Fruit fly (Drosophila melanogaster): ENCODE data around the gene dco.

Gene dco

DNA sequence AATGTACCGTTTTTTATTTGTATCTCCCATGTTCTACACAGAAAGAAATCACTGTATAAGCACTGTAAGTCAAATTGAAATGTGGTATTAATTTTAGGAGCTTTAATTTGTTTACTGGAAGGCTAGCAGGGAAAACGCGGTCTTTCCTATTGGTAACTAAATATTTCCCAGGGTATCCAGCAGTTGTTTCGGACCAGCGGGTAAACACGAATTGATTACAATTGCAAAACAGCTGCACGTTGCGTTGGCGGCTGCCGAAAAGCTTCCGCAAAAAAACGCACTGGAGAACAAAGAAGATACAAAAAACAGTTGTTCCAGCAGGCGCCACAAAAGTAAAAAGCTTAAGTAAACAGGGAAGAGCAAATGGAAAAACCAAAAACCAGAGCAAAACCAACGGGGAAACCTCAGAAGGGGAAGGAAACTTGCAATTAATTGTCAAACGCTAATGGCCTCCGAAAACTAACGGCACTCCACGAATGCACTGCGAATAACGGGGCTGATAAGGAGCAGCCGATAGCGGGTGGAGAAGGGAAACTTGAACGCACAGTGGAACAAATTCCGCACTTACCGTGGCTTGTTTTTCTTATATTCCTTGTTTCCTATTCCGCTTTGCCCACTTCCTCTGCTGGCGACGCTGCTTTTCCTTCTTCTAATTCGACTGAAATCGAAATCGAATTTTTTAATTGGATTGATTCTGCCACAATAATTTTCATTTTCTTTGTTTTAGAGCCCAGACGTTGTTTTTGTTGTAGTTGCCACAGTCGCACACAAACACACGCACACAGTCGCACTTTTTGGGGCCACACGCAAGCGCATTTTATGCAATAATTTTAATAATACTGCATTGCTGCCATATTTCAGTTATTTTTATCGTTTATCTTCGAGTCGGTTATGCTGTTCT lies 953 bp downstream of the dco start (continued):
- TF ChIP-seq Nf-YC (tag; optimal IDR thresholded peaks at IDR 0.05) (peak; percentile 11), CG4854 (GFP tag; optimal IDR thresholded peaks at IDR 0.05) (no peak), CG30431 (GFP tag; optimal IDR thresholded peaks at IDR 0.05) (no peak), cas (GFP tag; IDR thresholded peaks at IDR 0.05) (no peak), CG17361 (GFP tag; IDR thresholded peaks at IDR 0.05) (peak; percentile 49; the same call in 1 of the 3 replicates), pum (GFP tag; optimal IDR thresholded peaks at IDR 0.05) (peak; percentile 7), ato (GFP tag; IDR thresholded peaks at IDR 0.05; ENCODE audit: partially characterized antibody) (no peak), CG7372 (GFP tag; IDR thresholded peaks at IDR 0.05) (no peak), nerfin-2 (GFP tag; IDR thresholded peaks at IDR 0.05; ENCODE audit: partially characterized antibody) (peak; percentile 32; the same call in 1 of the 2 replicates), btn (GFP tag; optimal IDR thresholded peaks at IDR 0.05) (no peak), Dad (GFP tag; optimal IDR thresholded peaks at IDR 0.05) (no peak), CG3065 (GFP tag; optimal IDR thresholded peaks at IDR 0.05) (no peak), CG16815 (GFP tag; optimal IDR thresholded peaks at IDR 0.05) (no peak), Awh (GFP tag; IDR thresholded peaks at IDR 0.05) (no peak), CG5953 (GFP tag; IDR thresholded peaks at IDR 0.05) (0 out of 2 replicates have a peak, but pooled peaks have one; percentile 32), CG4282 (GFP tag; optimal IDR thresholded peaks at IDR 0.05) (peak; percentile 74), jing (GFP tag; optimal IDR thresholded peaks at IDR 0.05) (peak; percentile 16), CG3847 (GFP tag; IDR thresholded peaks at IDR 0.05) (no peak; the same call in 1 of the 2 replicates), Lhr (GFP tag; optimal IDR thresholded peaks at IDR 0.05) (no peak), yki (optimal IDR thresholded peaks at IDR 0.05) (no peak), pho (GFP tag; optimal IDR thresholded peaks at IDR 0.05) (peak; percentile 47), CG13894 (tag; optimal IDR thresholded peaks at IDR 0.05) (no peak), TFAM (GFP tag; optimal IDR thresholded peaks at IDR 0.05) (no peak), CG18011 (GFP tag; optimal IDR thresholded peaks at IDR 0.05) (peak; percentile 2), fu2 (GFP tag; optimal IDR thresholded peaks at IDR 0.05) (no peak), ac (GFP tag; optimal IDR thresholded peaks at IDR 0.05) (no peak), bigmax (GFP tag; optimal IDR thresholded peaks at IDR 0.05) (no peak), CkIIα-i1 (GFP tag; IDR thresholded peaks at IDR 0.05) (no peak), Ravus (GFP tag; IDR thresholded peaks at IDR 0.05) (no peak), Nf-YA (GFP tag; IDR thresholded peaks at IDR 0.05) (no peak), CG14710 (tag; optimal IDR thresholded peaks at IDR 0.05) (no peak), Rx (GFP tag; IDR thresholded peaks at IDR 0.05) (peak; percentile 51), ewg (GFP tag; optimal IDR thresholded peaks at IDR 0.05) (peak; percentile 80), lola (GFP tag; optimal IDR thresholded peaks at IDR 0.05) (no peak), Camta (GFP tag; optimal IDR thresholded peaks at IDR 0.05) (peak; percentile 5), Jarid2 (GFP tag; optimal IDR thresholded peaks at IDR 0.05) (no peak), CG8765 (GFP tag; IDR thresholded peaks at IDR 0.05) (no peak), Xrp1 (GFP tag; IDR thresholded peaks at IDR 0.05) (peak; percentile 65), disco-r (GFP tag; optimal IDR thresholded peaks at IDR 0.05) (peak; percentile 32), inv (GFP tag; IDR thresholded peaks at IDR 0.05; ENCODE audit: partially characterized antibody) (no peak), tio (GFP tag; optimal IDR thresholded peaks at IDR 0.05) (no peak), stwl (tag; optimal IDR thresholded peaks at IDR 0.05) (no peak), Bteb2 (GFP tag; optimal IDR thresholded peaks at IDR 0.05) (no peak), PHDP (tag; optimal IDR thresholded peaks at IDR 0.05) (peak; percentile 39), crp (GFP tag; optimal IDR thresholded peaks at IDR 0.05) (no peak), p53 (GFP tag; optimal IDR thresholded peaks at IDR 0.05) (peak; percentile 41), jigr1 (GFP tag; IDR thresholded peaks at IDR 0.05) (no peak), CG43689 (GFP tag; IDR thresholded peaks at IDR 0.05) (no peak), CG7987 (GFP tag; optimal IDR thresholded peaks at IDR 0.05) (no peak)
